Fruit fly (Drosophila melanogaster): ENCODE data around the gene NHP2.

Gene NHP2

DNA sequence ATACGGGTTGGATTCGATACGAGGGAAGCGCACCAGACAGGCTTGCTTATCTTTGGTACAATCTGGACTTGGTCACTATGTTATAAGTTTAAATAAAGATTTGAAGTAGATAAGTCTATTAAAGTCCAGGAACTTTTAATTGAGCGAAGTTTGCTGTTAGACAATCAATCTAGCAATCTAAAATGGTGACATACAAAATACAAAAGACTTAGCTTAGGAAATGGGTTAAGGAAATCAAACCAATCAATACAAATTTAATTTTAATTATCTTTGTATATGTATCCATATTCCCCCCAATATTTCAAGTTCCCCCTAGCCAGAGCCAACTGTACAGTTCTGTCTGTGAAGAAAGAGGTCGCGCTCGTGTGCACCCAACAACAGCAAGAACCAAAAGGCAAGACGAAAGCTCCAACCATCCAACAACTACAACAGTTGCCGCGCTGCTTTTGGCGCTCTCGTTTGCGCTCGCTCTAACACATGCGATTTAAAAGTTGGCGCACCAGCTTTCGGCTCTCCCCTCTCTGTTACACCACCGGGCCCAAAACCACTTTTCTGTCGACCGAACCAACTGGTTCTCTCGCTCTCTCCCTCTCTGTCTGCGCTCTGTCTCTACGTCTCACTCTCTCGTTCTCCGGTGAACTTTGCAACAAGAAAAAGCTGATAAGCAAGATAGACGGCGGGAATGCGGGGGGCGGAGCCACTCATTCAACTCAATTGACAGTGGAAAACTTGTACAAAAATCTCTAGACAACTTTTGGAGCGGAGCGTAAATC lies 45.8 kb downstream of the NHP2 start (continued):
- peak; percentile 71 for TF ChIP-seq CG6272 (GFP tag; IDR thresholded peaks at IDR 0.05)
- TF ChIP-seq CG10431 (GFP tag; optimal IDR thresholded peaks at IDR 0.05): peak; percentile 43
- TF ChIP-seq tx (GFP tag; optimal IDR thresholded peaks at IDR 0.05): peak; percentile 69
- TF ChIP-seq mld (GFP tag; IDR thresholded peaks at IDR 0.05; ENCODE audit: partially characterized antibody): no peak
- peak; percentile 87 for TF ChIP-seq tgo (GFP tag; IDR thresholded peaks at IDR 0.05)
- TF ChIP-seq dan (GFP tag; IDR thresholded peaks at IDR 0.05): no peak
- TF ChIP-seq Lim3 (GFP tag; IDR thresholded peaks at IDR 0.05): peak; percentile 67
- no peak for TF ChIP-seq kni (GFP tag; optimal IDR thresholded peaks at IDR 0.05)
- TF ChIP-seq CG8924 (tag; optimal IDR thresholded peaks at IDR 0.05): peak; percentile 91
- TF ChIP-seq sisA (GFP tag; IDR thresholded peaks at IDR 0.05): peak; percentile 86
- peak; percentile 77 for TF ChIP-seq CG12104 (GFP tag; optimal IDR thresholded peaks at IDR 0.05)
- TF ChIP-seq mam (GFP tag; optimal IDR thresholded peaks at IDR 0.05): peak; percentile 84
- TF ChIP-seq pzg (GFP tag; optimal IDR thresholded peaks at IDR 0.05): no peak
- no peak for TF ChIP-seq en (GFP tag; optimal IDR thresholded peaks at IDR 0.05)
- TF ChIP-seq z (GFP tag; IDR thresholded peaks at IDR 0.05): peak; percentile 95
- TF ChIP-seq hb (GFP tag; IDR thresholded peaks at IDR 0.05; ENCODE audit: partially characterized antibody): no peak
- TF ChIP-seq CG7786 (GFP tag; optimal IDR thresholded peaks at IDR 0.05): peak; percentile 70
- TF ChIP-seq CG4424 (GFP tag; optimal IDR thresholded peaks at IDR 0.05): peak; percentile 85
- TF ChIP-seq CG16815 (GFP tag; optimal IDR thresholded peaks at IDR 0.05): peak; percentile 78
- TF ChIP-seq Bteb2 (GFP tag; optimal IDR thresholded peaks at IDR 0.05): peak; percentile 85
- TF ChIP-seq Gsc (GFP tag; IDR thresholded peaks at IDR 0.05): no peak
- TF ChIP-seq CG7928 (GFP tag; optimal IDR thresholded peaks at IDR 0.05): peak; percentile 65
- TF ChIP-seq CHES-1-like (GFP tag; optimal IDR thresholded peaks at IDR 0.05): no peak
- no peak for TF ChIP-seq CG11398 (GFP tag; optimal IDR thresholded peaks at IDR 0.05)
- TF ChIP-seq CG11723 (GFP tag; optimal IDR thresholded peaks at IDR 0.05): peak; percentile 81
- peak; percentile 65 for TF ChIP-seq CG13624 (GFP tag; optimal IDR thresholded peaks at IDR 0.05)
- peak; percentile 60 for TF ChIP-seq CG6254 (GFP tag; optimal IDR thresholded peaks at IDR 0.05)
- peak; percentile 48 for TF ChIP-seq CG4707 (GFP tag; optimal IDR thresholded peaks at IDR 0.05)
- peak; percentile 90 for TF ChIP-seq Sox102F (GFP tag; optimal IDR thresholded peaks at IDR 0.05)
- peak; percentile 82 for TF ChIP-seq Nf-YC (tag; optimal IDR thresholded peaks at IDR 0.05)
- peak; percentile 93 for TF ChIP-seq CG7556 (GFP tag; optimal IDR thresholded peaks at IDR 0.05)
- TF ChIP-seq CG14965 (GFP tag; optimal IDR thresholded peaks at IDR 0.05; ENCODE audit: borderline replicate concordance): no peak
- TF ChIP-seq zfh2 (GFP tag; optimal IDR thresholded peaks at IDR 0.05): peak; percentile 82
- TF ChIP-seq CG15269 (tag; optimal IDR thresholded peaks at IDR 0.05): peak; percentile 93
- TF ChIP-seq Doc2 (GFP tag; IDR thresholded peaks at IDR 0.05): no peak
- no peak for TF ChIP-seq fd102C (GFP tag; optimal IDR thresholded peaks at IDR 0.05)
- TF ChIP-seq HLH3B (GFP tag; IDR thresholded peaks at IDR 0.05): peak; percentile 77
- TF ChIP-seq ro (GFP tag; IDR thresholded peaks at IDR 0.05): peak; percentile 36; the same call in 1 of the 2 replicates
- peak; percentile 78 for TF ChIP-seq CG4404 (GFP tag; IDR thresholded peaks at IDR 0.05)
- peak; percentile 83 for TF ChIP-seq CG4820 (GFP tag; optimal IDR thresholded peaks at IDR 0.05)
- TF ChIP-seq CG17612 (GFP tag; IDR thresholded peaks at IDR 0.05): no peak
- no peak for TF ChIP-seq C15 (GFP tag; IDR thresholded peaks at IDR 0.05)
- TF ChIP-seq CG14667 (GFP tag; IDR thresholded peaks at IDR 0.05): peak; percentile 67
- TF ChIP-seq Nf-YA (GFP tag; IDR thresholded peaks at IDR 0.05): peak; percentile 64; the same call in 1 of the 2 replicates
- TF ChIP-seq lab (GFP tag; optimal IDR thresholded peaks at IDR 0.05): peak; percentile 92
- TF ChIP-seq CG7372 (GFP tag; IDR thresholded peaks at IDR 0.05): peak; percentile 86
- TF ChIP-seq dmrt11E (tag; optimal IDR thresholded peaks at IDR 0.05): peak; percentile 55
- peak; percentile 57 for TF ChIP-seq CG12299 (tag; optimal IDR thresholded peaks at IDR 0.05)
- 0 out of 2 replicates have a peak, but pooled peaks have one; percentile 29 for TF ChIP-seq CG8765 (GFP tag; IDR thresholded peaks at IDR 0.05)
- peak; percentile 75 for TF ChIP-seq CG6683 (GFP tag; optimal IDR thresholded peaks at IDR 0.05)

Measured in whole organism, embryonic.